Worm (Caenorhabditis elegans) whole organism, late embryonic: ENCODE data around the gene srt-7.

Experiments
- ama-1 ChIP-seq: fragments of 150-350 bp; optimal IDR thresholded peaks from 2 replicates; lab custom pipeline; 2014
- ceh-48 ChIP-seq: sonication (generic microtip); optimal IDR thresholded peaks from 2 replicates; lab custom pipeline; 2016; ENCODE audit warnings: missing genetic modification characterization, inconsistent platforms, missing compliant biosample characterization
- elt-2 ChIP-seq: sonication (generic microtip); optimal IDR thresholded peaks from 2 replicates; lab custom pipeline; 2016; ENCODE audit warnings: missing genetic modification reagents, missing genetic modification characterization, missing compliant biosample characterization
- ets-4 ChIP-seq: sonication (generic microtip); optimal IDR thresholded peaks from 2 replicates; lab custom pipeline; 2016; ENCODE audit warnings: missing genetic modification characterization, missing compliant biosample characterization
- fkh-6 ChIP-seq: sonication (generic microtip); optimal IDR thresholded peaks from 2 replicates; lab custom pipeline; 2016; ENCODE audit warnings: missing genetic modification characterization, missing compliant biosample characterization
- gmeb-2 ChIP-seq: sonication (generic microtip); optimal IDR thresholded peaks from 2 replicates; lab custom pipeline; 2016; ENCODE audit warnings: missing genetic modification characterization, inconsistent platforms, missing compliant biosample characterization
- lin-11 ChIP-seq: fragments of 200-800 bp; sonication (Bioruptor generic); optimal IDR thresholded peaks from 2 replicates; lab custom pipeline; 2018; ENCODE audit warnings: mild to moderate bottlenecking, missing genetic modification characterization, missing compliant biosample characterization
- madf-2 ChIP-seq: sonication (generic microtip); optimal IDR thresholded peaks from 2 replicates; lab custom pipeline; 2017; ENCODE audit warnings: missing genetic modification characterization, missing compliant biosample characterization
- nfya-1 ChIP-seq: sonication (generic microtip); optimal IDR thresholded peaks from 2 replicates; lab custom pipeline; 2017; ENCODE audit warnings: missing genetic modification characterization, mild to moderate bottlenecking, missing compliant biosample characterization, antibody characterized with exemption, moderate library complexity

DNA sequence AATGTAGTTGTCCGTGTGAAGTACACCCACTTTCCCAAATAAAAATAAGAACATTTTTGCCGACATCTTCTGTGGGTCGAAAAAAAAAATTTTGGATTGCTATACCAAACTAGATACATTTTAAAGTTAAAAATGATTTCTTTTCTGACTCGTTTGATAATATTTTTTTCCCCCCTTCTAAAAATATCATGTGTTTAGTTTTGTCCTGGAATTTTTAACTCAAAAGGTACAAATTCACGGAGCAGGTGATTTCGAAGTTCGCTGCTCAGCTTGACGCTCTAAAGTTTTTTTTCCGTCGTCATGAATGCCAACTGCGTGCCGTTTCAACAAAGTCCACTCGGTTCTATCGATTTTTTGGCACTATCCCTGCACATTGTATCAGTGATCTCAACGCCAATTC is 15.6 kb upstream of the srt-7 start, which contains the start of gene srh-185:
- no peak for TF ChIP-seq nfya-1 (tag; lab: Kevin White, UChicago)
- TF ChIP-seq ceh-48 (tag; lab: Kevin White, UChicago), result no peak
- no peak for TF ChIP-seq gmeb-2 (tag; lab: Kevin White, UChicago)
- TF ChIP-seq madf-2 (tag; lab: Kevin White, UChicago), result no peak
- TF ChIP-seq fkh-6 (tag; lab: Kevin White, UChicago), result no peak
- TF ChIP-seq elt-2, result no peak
- no peak for TF ChIP-seq ets-4 (tag; lab: Kevin White, UChicago)
- TF ChIP-seq lin-11 (tag; lab: Kevin White, UChicago), result no peak
- TF ChIP-seq ama-1 (lab: Kevin White, UChicago), result no peak
